Fruit fly (Drosophila melanogaster) whole organism, embryonic: ENCODE data around the gene CNMa.
A peak's percentile ranks its signal among the peaks of the same experiment; 100 is the strongest.

Experiments used
- Atf6 ChIP-seq: fragments of 200-800 bp; sonication (Bioruptor generic); IDR thresholded peaks from 2 replicates; pipeline ENCODE4 v1.3.6; 2022; ENCODE audit warnings: missing biosample characterization, missing genetic modification characterization
- CG10431 ChIP-seq: fragments of 200-800 bp; sonication (Bioruptor generic); optimal IDR thresholded peaks from 3 replicates; lab custom pipeline; 2018; ENCODE audit warnings: missing biosample characterization, mild to moderate bottlenecking, missing genetic modification characterization
- CG10979 ChIP-seq: fragments of 200-800 bp; sonication (Bioruptor generic); optimal IDR thresholded peaks from 2 replicates; lab custom pipeline; 2018; ENCODE audit warnings: missing biosample characterization, mild to moderate bottlenecking, missing genetic modification characterization, moderate library complexity
- CG13123 ChIP-seq: fragments of 200-800 bp; sonication (Bioruptor generic); optimal IDR thresholded peaks from 2 replicates; lab custom pipeline; 2016; ENCODE audit warnings: missing biosample characterization, missing genetic modification characterization
- CG14441 ChIP-seq: fragments of 200-800 bp; sonication (Bioruptor generic); IDR thresholded peaks from 2 replicates; pipeline ENCODE4 v1.3.6; 2022; ENCODE audit warnings: missing biosample characterization, missing genetic modification characterization
- CG2202 ChIP-seq: fragments of 200-800 bp; sonication (Bioruptor generic); optimal IDR thresholded peaks from 2 replicates; lab custom pipeline; 2018; ENCODE audit warnings: missing biosample characterization, mild to moderate bottlenecking, missing genetic modification characterization
- CG2712 ChIP-seq: fragments of 200-800 bp; optimal IDR thresholded peaks from 3 replicates; lab custom pipeline; 2019; ENCODE audit warnings: missing biosample characterization, mild to moderate bottlenecking, missing genetic modification characterization, moderate library complexity
- CG30020 ChIP-seq: fragments of 200-800 bp; optimal IDR thresholded peaks from 2 replicates; lab custom pipeline; 2019; ENCODE audit warnings: missing biosample characterization, mild to moderate bottlenecking, missing genetic modification characterization, moderate library complexity
- CG31365 ChIP-seq: fragments of 200-800 bp; sonication (Bioruptor generic); optimal IDR thresholded peaks from 2 replicates; lab custom pipeline; 2018; ENCODE audit warnings: missing biosample characterization, mild to moderate bottlenecking, missing genetic modification characterization
- CG32772 ChIP-seq: fragments of 200-800 bp; sonication (Bioruptor generic); IDR thresholded peaks from 2 replicates; pipeline ENCODE4 v1.3.6; 2022; ENCODE audit warnings: missing biosample characterization, missing genetic modification characterization
- CG34422 ChIP-seq: fragments of 200-800 bp; sonication (Bioruptor generic); IDR thresholded peaks from 3 replicates; pipeline ENCODE4 v1.3.6; 2022; ENCODE audit warnings: missing biosample characterization, missing genetic modification characterization
- CG3838 ChIP-seq: fragments of 200-800 bp; sonication (Bioruptor generic); optimal IDR thresholded peaks from 3 replicates; lab custom pipeline; 2016; ENCODE audit warnings: missing biosample characterization, missing genetic modification characterization
- CG4404 ChIP-seq: fragments of 200-800 bp; sonication (Bioruptor generic); IDR thresholded peaks from 2 replicates; pipeline ENCODE4 v1.3.6; 2022; ENCODE audit warnings: missing biosample characterization, missing genetic modification characterization
- CG5953 ChIP-seq: fragments of 200-800 bp; sonication (Bioruptor generic); IDR thresholded peaks from 2 replicates; pipeline ENCODE4 v1.3.6; 2022; ENCODE audit warnings: missing biosample characterization, missing genetic modification characterization
- CG7839 ChIP-seq: fragments of 200-800 bp; sonication (Bioruptor generic); optimal IDR thresholded peaks from 3 replicates; lab custom pipeline; 2018; ENCODE audit warnings: missing biosample characterization, mild to moderate bottlenecking, missing genetic modification characterization, moderate library complexity
- CG7987 ChIP-seq: fragments of 200-800 bp; sonication (Bioruptor generic); optimal IDR thresholded peaks from 2 replicates; lab custom pipeline; 2018; ENCODE audit warnings: missing biosample characterization, mild to moderate bottlenecking, missing genetic modification characterization, moderate library complexity
- CG8478 ChIP-seq: fragments of >200 bp; optimal IDR thresholded peaks from 2 replicates; lab custom pipeline; 2018
- CG8765 ChIP-seq: fragments of 200-800 bp; sonication (Bioruptor generic); IDR thresholded peaks from 2 replicates; pipeline ENCODE4 v1.3.6; 2022; ENCODE audit warnings: missing biosample characterization, missing genetic modification characterization
- CG9817 ChIP-seq: fragments of 200-800 bp; sonication (Bioruptor generic); optimal IDR thresholded peaks from 2 replicates; lab custom pipeline; 2018; ENCODE audit warnings: missing biosample characterization, mild to moderate bottlenecking, missing genetic modification characterization, moderate library complexity
- Chrac-16 ChIP-seq: fragments of 200-800 bp; sonication (Bioruptor generic); optimal IDR thresholded peaks from 3 replicates; lab custom pipeline; 2016; ENCODE audit warnings: missing biosample characterization, missing genetic modification characterization
- Dip3 ChIP-seq: fragments of 200-800 bp; sonication (Bioruptor generic); optimal IDR thresholded peaks from 3 replicates; lab custom pipeline; 2016; ENCODE audit warnings: missing biosample characterization, missing genetic modification characterization
- ERR ChIP-seq: fragments of 200-800 bp; sonication (Bioruptor generic); optimal IDR thresholded peaks from 2 replicates; lab custom pipeline; 2016; ENCODE audit warnings: missing biosample characterization, missing genetic modification characterization
- Ets65A ChIP-seq: fragments of 200-800 bp; sonication (Bioruptor generic); peaks from one replicate; lab custom pipeline; 2016; ENCODE audit warnings: missing biosample characterization, missing genetic modification characterization
- GATAe ChIP-seq: fragments of 200-800 bp; sonication (Bioruptor generic); conservative IDR thresholded peaks from 2 replicates; pipeline ENCODE4 v1.3.6; 2022; ENCODE audit warnings: missing biosample characterization, missing genetic modification characterization
- Max ChIP-seq: fragments of 200-800 bp; sonication (Bioruptor generic); optimal IDR thresholded peaks from 2 replicates; lab custom pipeline; 2016; ENCODE audit warnings: missing biosample characterization, mild to moderate bottlenecking, missing genetic modification characterization
- Mes4 ChIP-seq: fragments of 200-800 bp; sonication (Bioruptor generic); optimal IDR thresholded peaks from 2 replicates; lab custom pipeline; 2016; ENCODE audit warnings: missing biosample characterization, missing genetic modification characterization
- NC2α ChIP-seq: fragments of 200-800 bp; sonication (Bioruptor generic); optimal IDR thresholded peaks from 2 replicates; lab custom pipeline; 2016; ENCODE audit warnings: missing biosample characterization, missing genetic modification characterization
- NFAT ChIP-seq: fragments of 200-800 bp; sonication (Bioruptor generic); IDR thresholded peaks from 2 replicates; pipeline ENCODE4 v1.3.6; 2022; ENCODE audit warnings: missing biosample characterization, missing genetic modification characterization
- Opbp ChIP-seq: fragments of 200-800 bp; sonication (Bioruptor generic); IDR thresholded peaks from 3 replicates; pipeline ENCODE4 v1.3.6; 2022; ENCODE audit warnings: missing biosample characterization, missing genetic modification characterization; ENCODE audit not compliant: partially characterized antibody
- Usf ChIP-seq: fragments of 200-800 bp; sonication (Bioruptor generic); optimal IDR thresholded peaks from 2 replicates; lab custom pipeline; 2017; ENCODE audit warnings: missing genotype, missing biosample characterization, missing genetic modification characterization
- abd-A ChIP-seq: fragments of 200-800 bp; sonication (Bioruptor generic); optimal IDR thresholded peaks from 3 replicates; lab custom pipeline; 2019; ENCODE audit warnings: missing biosample characterization, mild to moderate bottlenecking, missing genetic modification characterization, moderate library complexity
- ase ChIP-seq: fragments of 200-800 bp; sonication (Bioruptor generic); IDR thresholded peaks from 3 replicates; pipeline ENCODE4 v1.3.6; 2022; ENCODE audit warnings: missing biosample characterization, missing genetic modification characterization
- bab2 ChIP-seq: fragments of 200-800 bp; sonication (Bioruptor generic); optimal IDR thresholded peaks from 2 replicates; lab custom pipeline; 2016; ENCODE audit warnings: missing biosample characterization, missing genetic modification characterization
- br ChIP-seq: fragments of >200 bp; optimal IDR thresholded peaks from 2 replicates; lab custom pipeline; 2017
- cas ChIP-seq: fragments of 200-800 bp; sonication (Bioruptor generic); IDR thresholded peaks from 2 replicates; pipeline ENCODE4 v1.3.6; 2022; ENCODE audit warnings: missing biosample characterization, missing genetic modification characterization
- corto ChIP-seq: fragments of 200-800 bp; sonication (Bioruptor generic); optimal IDR thresholded peaks from 2 replicates; lab custom pipeline; 2016; ENCODE audit warnings: missing biosample characterization, mild to moderate bottlenecking, missing genetic modification characterization, moderate library complexity
- dpn ChIP-seq, 2 experiments: fragments of 200-800 bp; sonication (Bioruptor generic); optimal IDR thresholded peaks; 3 replicates each; lab custom pipeline; 2016; ENCODE audit warnings: missing biosample characterization in 2 of 2, missing genetic modification characterization in 2 of 2
- gem ChIP-seq: fragments of 200-800 bp; sonication (Bioruptor generic); optimal IDR thresholded peaks from 2 replicates; lab custom pipeline; 2019; ENCODE audit warnings: missing biosample characterization, mild to moderate bottlenecking, missing genetic modification characterization, moderate library complexity
- gt ChIP-seq: fragments of 200-800 bp; sonication (Bioruptor generic); IDR thresholded peaks from 2 replicates; pipeline ENCODE4 v1.3.6; 2022; ENCODE audit warnings: missing biosample characterization, missing genetic modification characterization
- kah ChIP-seq: fragments of 200-800 bp; sonication (Bioruptor generic); optimal IDR thresholded peaks from 2 replicates; lab custom pipeline; 2018; ENCODE audit warnings: missing biosample characterization, mild to moderate bottlenecking, missing genetic modification characterization
- kay ChIP-seq: fragments of 200-800 bp; sonication (Bioruptor generic); optimal IDR thresholded peaks from 2 replicates; lab custom pipeline; 2016; ENCODE audit warnings: missing biosample characterization, missing genetic modification characterization
- ken ChIP-seq: fragments of 200-800 bp; sonication (Bioruptor generic); IDR thresholded peaks from 3 replicates; pipeline ENCODE4 v1.3.6; 2022; ENCODE audit warnings: missing biosample characterization, missing genetic modification characterization
- kni ChIP-seq: fragments of 200-800 bp; sonication (Bioruptor generic); optimal IDR thresholded peaks from 3 replicates; lab custom pipeline; 2017; ENCODE audit warnings: mild to moderate bottlenecking, missing biosample characterization, missing genetic modification reagents, missing genetic modification characterization
- lab ChIP-seq: fragments of 200-800 bp; sonication (Bioruptor generic); optimal IDR thresholded peaks from 3 replicates; lab custom pipeline; 2017; ENCODE audit warnings: missing biosample characterization, missing genetic modification characterization, mild to moderate bottlenecking, moderate library complexity, missing genetic modification reagents
- luna ChIP-seq: fragments of 200-800 bp; sonication (Bioruptor generic); optimal IDR thresholded peaks from 2 replicates; lab custom pipeline; 2016; ENCODE audit warnings: missing biosample characterization, missing genetic modification characterization
- nau ChIP-seq: fragments of 200-800 bp; sonication (Bioruptor generic); optimal IDR thresholded peaks from 3 replicates; lab custom pipeline; 2017; ENCODE audit warnings: missing biosample characterization, mild to moderate bottlenecking, missing genetic modification characterization, missing genetic modification reagents
- nerfin-2 ChIP-seq: fragments of 200-800 bp; sonication (Bioruptor generic); IDR thresholded peaks from 2 replicates; pipeline ENCODE4 v1.3.6; 2022; ENCODE audit warnings: missing biosample characterization, missing genetic modification characterization; ENCODE audit not compliant: partially characterized antibody
- onecut ChIP-seq: fragments of 200-800 bp; sonication (Bioruptor generic); IDR thresholded peaks from 2 replicates; pipeline ENCODE4 v1.3.6; 2022; ENCODE audit warnings: missing biosample characterization, missing genetic modification characterization
- trh ChIP-seq: fragments of 200-800 bp; sonication (Bioruptor generic); optimal IDR thresholded peaks from 2 replicates; lab custom pipeline; 2016; ENCODE audit warnings: missing biosample characterization, missing genetic modification characterization
- vvl ChIP-seq: fragments of 200-800 bp; sonication (Bioruptor generic); IDR thresholded peaks from 2 replicates; pipeline ENCODE4 v1.3.6; 2022; ENCODE audit warnings: missing biosample characterization, missing genetic modification characterization
- zf30C ChIP-seq: fragments of 200-800 bp; sonication (Bioruptor generic); optimal IDR thresholded peaks from 3 replicates; lab custom pipeline; 2018; ENCODE audit warnings: missing biosample characterization, mild to moderate bottlenecking, missing genetic modification characterization

CNMa gene

dm6 chr3L:1861794-1862447, 6.5 kb upstream of the CNMa start, which contains the start of gene Rap1 (continued):
- TF ChIP-seq CG13123 (GFP tag; lab: Kevin White, UChicago) = no peak
- peak; percentile 49 for TF ChIP-seq kni (GFP tag; lab: Kevin White, UChicago)
- no peak for TF ChIP-seq CG5953
- TF ChIP-seq dpn (GFP tag; optimal IDR thresholded peaks at IDR 0.05; lab: Kevin White, UChicago) = peak; percentile 45 to 70
- TF ChIP-seq Chrac-16 (GFP tag; lab: Kevin White, UChicago) = peak; percentile 45
- no peak for TF ChIP-seq CG7987 (GFP tag; lab: Kevin White, UChicago)
- no peak for TF ChIP-seq abd-A (tag; lab: Kevin White, UChicago)
- no peak for TF ChIP-seq CG31365 (tag; lab: Kevin White, UChicago)
- TF ChIP-seq CG3838 (GFP tag; lab: Kevin White, UChicago) = no peak
- TF ChIP-seq Max (GFP tag; lab: Kevin White, UChicago) = peak; percentile 48
- peak; percentile 95 for TF ChIP-seq Opbp (GFP tag; lab: Robert Waterston, UW)
- TF ChIP-seq CG14441 = peak; percentile 63
- TF ChIP-seq vvl (GFP tag; lab: Robert Waterston, UW) = peak; percentile 81
- TF ChIP-seq CG4404 = peak; percentile 80
- TF ChIP-seq ase (GFP tag; lab: Robert Waterston, UW) = peak; percentile 62; the same call in 2 of the 3 replicates
- no peak for TF ChIP-seq CG2202 (tag; lab: Kevin White, UChicago)
- peak; percentile 42 for TF ChIP-seq bab2
- TF ChIP-seq CG8478 (lab: Kevin White, UChicago) = peak; percentile 47
- TF ChIP-seq NFAT = peak; percentile 89
- TF ChIP-seq br (lab: Kevin White, UChicago) = no peak
- TF ChIP-seq CG2712 (tag; lab: Kevin White, UChicago) = peak; percentile 79
- peak; percentile 22 for TF ChIP-seq trh (GFP tag; lab: Kevin White, UChicago)
- TF ChIP-seq ERR (GFP tag; lab: Kevin White, UChicago) = peak; percentile 35
- peak; percentile 16 for TF ChIP-seq Usf (GFP tag; lab: Kevin White, UChicago)
- TF ChIP-seq ken (GFP tag; lab: Robert Waterston, UW) = peak; percentile 46; the same call in 2 of the 3 replicates
- peak; percentile 59 for TF ChIP-seq CG9817
- peak; percentile 65 for TF ChIP-seq lab (GFP tag; lab: Kevin White, UChicago)
- TF ChIP-seq CG30020 (tag; lab: Kevin White, UChicago) = peak; percentile 34
- peak; percentile 36; the same call in 1 of the 2 replicates for TF ChIP-seq gt
- no peak for TF ChIP-seq CG10431
- TF ChIP-seq cas (GFP tag; lab: Robert Waterston, UW) = peak; percentile 60; the same call in 1 of the 2 replicates
- peak; percentile 69 for TF ChIP-seq CG8765 (GFP tag; lab: Robert Waterston, UW)
- TF ChIP-seq nau (GFP tag; lab: Kevin White, UChicago) = no peak
- peak; percentile 19 for TF ChIP-seq luna (GFP tag; lab: Kevin White, UChicago)
- peak; percentile 27 for TF ChIP-seq corto (GFP tag; lab: Kevin White, UChicago)
- TF ChIP-seq kay = peak; percentile 95
- TF ChIP-seq Ets65A (GFP tag; lab: Kevin White, UChicago) = peak; percentile 97
- no peak for TF ChIP-seq NC2α
- no peak for TF ChIP-seq GATAe
- TF ChIP-seq CG32772 (GFP tag; lab: Robert Waterston, UW) = peak; percentile 84
- TF ChIP-seq nerfin-2 = peak; percentile 81
- TF ChIP-seq Atf6 (GFP tag; lab: Robert Waterston, UW) = peak; percentile 64; the same call in 1 of the 2 replicates
- peak; percentile 59 for TF ChIP-seq gem
- no peak for TF ChIP-seq zf30C (GFP tag; lab: Kevin White, UChicago)
- TF ChIP-seq Mes4 (GFP tag; lab: Kevin White, UChicago) = peak; percentile 0
- peak; percentile 64; the same call in 1 of the 3 replicates for TF ChIP-seq CG34422 (GFP tag; lab: Robert Waterston, UW)
- peak; percentile 47 for TF ChIP-seq onecut (GFP tag; lab: Robert Waterston, UW)
- TF ChIP-seq CG10979 = peak; percentile 48
- TF ChIP-seq kah (GFP tag; lab: Kevin White, UChicago) = no peak
- TF ChIP-seq CG7839 (tag; lab: Kevin White, UChicago) = peak; percentile 49
- TF ChIP-seq Dip3 (GFP tag; lab: Kevin White, UChicago) = peak; percentile 57
